Worm (Caenorhabditis elegans) whole organism, midembryonic: ENCODE measurements around the gene nob-1.

Experiments used
- T22C8.4 ChIP-seq: fragments of 200-800 bp; sonication (Bioruptor generic); IDR thresholded peaks from 2 replicates; pipeline ENCODE4 v1.3.6; 2022; ENCODE audit warnings: missing genetic modification characterization, missing compliant biosample characterization
- cog-1 ChIP-seq: sonication (generic microtip); optimal IDR thresholded peaks from 2 replicates; lab custom pipeline; 2016; ENCODE audit warnings: missing genetic modification characterization, missing compliant biosample characterization
- flt-1 ChIP-seq: fragments of 200-800 bp; sonication (Bioruptor generic); IDR thresholded peaks from 2 replicates; pipeline ENCODE4 v1.3.6; 2022; ENCODE audit warnings: missing genetic modification characterization, missing compliant biosample characterization
- klf-2 ChIP-seq: fragments of 200-800 bp; sonication (Bioruptor generic); conservative IDR thresholded peaks from 2 replicates; pipeline ENCODE4 v1.3.6; 2022; ENCODE audit warnings: missing genetic modification reagents, missing genetic modification characterization, missing compliant biosample characterization
- med-1 ChIP-seq: sonication (generic microtip); optimal IDR thresholded peaks from 2 replicates; lab custom pipeline; 2017; ENCODE audit warnings: missing genetic modification characterization, mild to moderate bottlenecking, missing compliant biosample characterization, antibody characterized with exemption, missing genetic modification reagents; ENCODE audit not compliant: insufficient read depth
- ref-1 ChIP-seq: fragments of 200-800 bp; sonication (Bioruptor generic); conservative IDR thresholded peaks from 2 replicates; pipeline ENCODE4 v1.3.6; 2022; ENCODE audit warnings: missing genetic modification reagents, missing genetic modification characterization, missing compliant biosample characterization
- tab-1 ChIP-seq: fragments of 200-800 bp; sonication (Bioruptor generic); IDR thresholded peaks from 2 replicates; pipeline ENCODE4 v1.3.6; 2022; ENCODE audit warnings: missing genetic modification characterization, missing compliant biosample characterization
- ztf-23 ChIP-seq: fragments of 200-800 bp; sonication (Bioruptor generic); IDR thresholded peaks from 2 replicates; pipeline ENCODE4 v1.3.6; 2022; ENCODE audit warnings: missing genetic modification reagents, missing genetic modification characterization, missing compliant biosample characterization
- ztf-29 ChIP-seq: fragments of 200-800 bp; sonication (Bioruptor generic); IDR thresholded peaks from 2 replicates; pipeline ENCODE4 v1.3.6; 2022; ENCODE audit warnings: missing genetic modification reagents, missing genetic modification characterization, missing compliant biosample characterization

Gene nob-1

DNA sequence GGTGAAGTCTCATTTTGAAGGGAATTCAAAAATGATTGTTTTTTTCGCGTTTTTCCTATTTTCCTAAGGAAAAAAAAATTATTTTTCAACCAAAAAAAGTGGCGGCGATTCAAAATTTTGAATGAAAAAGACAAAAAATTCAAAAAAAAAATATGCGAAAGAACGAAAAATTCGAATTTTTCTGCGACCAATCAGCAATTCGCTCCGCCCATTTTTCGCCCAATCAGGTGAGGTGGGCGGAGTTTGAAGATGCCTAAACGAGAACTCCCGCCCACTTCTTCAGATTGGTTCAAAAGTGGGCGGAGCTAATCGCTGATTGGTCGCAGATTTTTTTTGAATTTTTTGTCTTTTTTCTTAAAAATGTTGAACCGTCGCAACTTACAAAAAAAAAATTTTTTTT lies 20.2 kb downstream of the nob-1 start:
- TF ChIP-seq cog-1 (tag; lab: Kevin White, UChicago): no peak
- no peak for TF ChIP-seq tab-1
- TF ChIP-seq ztf-23 (GFP tag; lab: Robert Waterston, UW): no peak
- no peak for TF ChIP-seq T22C8.4 (GFP tag; lab: Robert Waterston, UW)
- no peak for TF ChIP-seq ref-1 (GFP tag; lab: Robert Waterston, UW)
- TF ChIP-seq ztf-29 (GFP tag; lab: Robert Waterston, UW): no peak
- no peak for TF ChIP-seq flt-1 (GFP tag; lab: Robert Waterston, UW)
- TF ChIP-seq med-1 (GFP tag; lab: Kevin White, UChicago): no peak
- no peak for TF ChIP-seq klf-2

- no peak for TF ChIP-seq flt-1 (GFP tag; lab: Robert Waterston, UW)
- 0 out of 2 replicates have a peak, but pooled peaks have one; percentile 11 for TF ChIP-seq tab-1
Measured at ce11 chrIII:12061413-12061812, 22.7 kb downstream of the nob-1 start, which contains the start of gene zyg-8. Gene zyg-8 (plus strand): TSS chrIII:12061713.

DNA sequence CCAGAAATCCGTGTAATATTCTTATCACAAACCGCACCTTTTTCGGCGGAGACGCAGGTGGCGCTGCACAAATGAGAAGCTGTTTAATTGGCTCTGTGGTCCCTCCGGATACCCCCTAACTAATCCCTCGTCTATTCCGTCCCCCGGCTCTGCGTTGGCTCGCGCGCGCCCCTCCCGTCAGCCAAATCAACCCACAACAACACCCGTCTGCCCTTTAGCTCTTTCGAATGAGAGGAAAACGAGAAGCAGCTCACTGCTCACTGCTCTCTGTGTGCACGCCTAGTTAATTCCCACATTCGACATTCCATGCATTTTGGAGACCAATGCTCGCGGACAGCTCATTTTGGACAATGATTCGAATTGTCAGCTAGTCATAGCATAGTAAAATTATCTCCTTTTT lies 24.0 kb downstream of the nob-1 start:
- 0 out of 2 replicates have a peak, but pooled peaks have one; percentile 16 for TF ChIP-seq flt-1 (GFP tag; lab: Robert Waterston, UW)
- no peak for TF ChIP-seq ref-1 (GFP tag; lab: Robert Waterston, UW)

DNA sequence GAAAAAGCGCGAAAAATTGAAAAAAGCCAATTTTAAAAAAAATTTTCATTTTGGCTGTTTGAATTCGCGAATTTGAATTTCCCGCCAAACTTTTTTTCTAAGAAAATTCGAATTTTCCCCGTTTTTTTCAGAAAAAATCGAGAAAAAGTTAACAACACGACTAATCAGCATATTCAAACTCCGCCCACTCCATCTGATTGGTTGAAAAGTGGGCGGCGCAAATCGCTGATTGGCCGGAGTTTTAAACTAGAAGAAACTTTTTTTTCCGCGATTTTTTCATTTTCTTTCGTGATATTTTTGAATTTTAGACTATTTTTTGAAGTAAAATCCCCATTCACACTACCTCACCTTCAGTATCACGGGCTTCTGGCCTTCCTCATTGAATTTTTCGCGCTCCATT lies 24.6 kb downstream of the nob-1 start:
- no peak for TF ChIP-seq klf-2

- 0 out of 2 replicates have a peak, but pooled peaks have one; percentile 43 for TF ChIP-seq ztf-23 (GFP tag; lab: Robert Waterston, UW)
- no peak for TF ChIP-seq tab-1
Measured at ce11 chrIII:12058429-12058828, 25.7 kb downstream of the nob-1 start, which contains the start of gene arx-3. Gene arx-3 (minus strand): TSS chrIII:12058458.

- no peak for TF ChIP-seq ztf-29 (GFP tag; lab: Robert Waterston, UW)
- TF ChIP-seq flt-1 (GFP tag; lab: Robert Waterston, UW): no peak
- TF ChIP-seq cog-1 (tag; lab: Kevin White, UChicago): no peak
- no peak for TF ChIP-seq klf-2
- TF ChIP-seq tab-1: no peak
- TF ChIP-seq med-1 (GFP tag; lab: Kevin White, UChicago): no peak
- TF ChIP-seq ref-1 (GFP tag; lab: Robert Waterston, UW): no peak
- TF ChIP-seq ztf-23 (GFP tag; lab: Robert Waterston, UW): no peak
- no peak for TF ChIP-seq T22C8.4 (GFP tag; lab: Robert Waterston, UW)
Measured at ce11 chrIII:12052206-12052605, 31.9 kb downstream of the nob-1 start, which contains the start of gene Y79H2A.3. Gene Y79H2A.3 (minus strand): TSS chrIII:12052306.

DNA sequence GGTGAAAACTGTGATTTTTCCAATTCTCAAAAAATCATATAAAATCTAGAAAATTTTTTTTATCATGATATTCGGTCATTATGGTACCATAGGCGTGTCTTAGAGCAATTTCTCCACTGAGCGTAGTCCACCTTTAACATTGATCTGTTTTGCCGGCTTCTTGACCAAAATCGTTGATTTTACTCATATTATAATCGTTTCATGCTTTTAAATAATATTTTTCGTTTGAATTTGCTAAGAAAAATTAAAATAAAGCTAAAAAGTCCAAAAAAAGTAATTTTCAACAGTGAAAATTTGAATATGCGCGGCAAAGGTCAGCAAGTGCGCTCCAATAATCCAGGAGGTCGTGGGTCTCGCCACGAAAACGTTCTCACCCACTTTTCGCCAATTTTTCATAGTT lies 43.1 kb downstream of the nob-1 start, which contains the start of gene Y79H2A.4:
Gene Y79H2A.4 (plus strand): TSS at position 301 of the 400 bp plus-strand sequence.
- no peak for TF ChIP-seq tab-1
- TF ChIP-seq ztf-29 (GFP tag; lab: Robert Waterston, UW): no peak
- TF ChIP-seq ref-1 (GFP tag; lab: Robert Waterston, UW): no peak
- no peak for TF ChIP-seq flt-1 (GFP tag; lab: Robert Waterston, UW)

- TF ChIP-seq cog-1 (tag; lab: Kevin White, UChicago) (no peak), ref-1 (GFP tag; lab: Robert Waterston, UW) (no peak), klf-2 (no peak), ztf-23 (GFP tag; lab: Robert Waterston, UW) (no peak), tab-1 (no peak), T22C8.4 (GFP tag; lab: Robert Waterston, UW) (no peak), ztf-29 (GFP tag; lab: Robert Waterston, UW) (no peak)
Measured at ce11 chrIII:12037217-12037616, 46.9 kb downstream of the nob-1 start.

DNA sequence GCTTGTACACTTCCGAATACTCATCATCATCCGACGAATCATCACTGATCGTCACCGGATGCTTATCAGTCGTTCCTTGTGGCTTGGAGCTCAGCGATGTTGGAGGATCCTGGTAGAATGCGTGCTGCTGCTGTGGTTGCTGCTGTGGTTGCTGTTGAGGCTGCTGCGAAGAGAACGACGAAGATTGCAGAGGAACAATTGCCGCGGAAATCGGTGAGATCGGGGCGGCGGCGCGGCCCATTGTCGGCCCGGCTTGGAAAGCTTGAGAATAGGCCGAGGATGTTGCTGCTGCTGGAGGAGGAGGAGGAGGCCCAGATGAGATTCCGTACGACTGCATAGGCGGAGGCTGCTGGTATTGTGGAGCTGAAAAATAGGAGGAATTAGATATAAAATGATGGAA lies 49.8 kb downstream of the nob-1 start:
- TF ChIP-seq med-1 (GFP tag; lab: Kevin White, UChicago) (no peak), flt-1 (GFP tag; lab: Robert Waterston, UW) (no peak), T22C8.4 (GFP tag; lab: Robert Waterston, UW) (no peak), cog-1 (tag; lab: Kevin White, UChicago) (no peak), ztf-29 (GFP tag; lab: Robert Waterston, UW) (no peak), ztf-23 (GFP tag; lab: Robert Waterston, UW) (no peak), klf-2 (0 out of 2 replicates have a peak, but pooled peaks have one; percentile 25)

- TF ChIP-seq cog-1 (tag; lab: Kevin White, UChicago) (no peak), tab-1 (no peak), ztf-23 (GFP tag; lab: Robert Waterston, UW) (no peak), ztf-29 (GFP tag; lab: Robert Waterston, UW) (no peak), flt-1 (GFP tag; lab: Robert Waterston, UW) (no peak), T22C8.4 (GFP tag; lab: Robert Waterston, UW) (no peak), klf-2 (no peak), ref-1 (GFP tag; lab: Robert Waterston, UW) (no peak), med-1 (GFP tag; lab: Kevin White, UChicago) (no peak)
Measured at ce11 chrIII:12033259-12033658, 50.9 kb downstream of the nob-1 start.

ce11 chrIII:12030669-12031068 lies 53.4 kb downstream of the nob-1 start, which contains the start of gene Y79H2A.2:
Gene Y79H2A.2 (minus strand): TSS chrIII:12030769.
- TF ChIP-seq cog-1 (tag; lab: Kevin White, UChicago) (no peak), ztf-23 (GFP tag; lab: Robert Waterston, UW) (no peak), klf-2 (no peak), ztf-29 (GFP tag; lab: Robert Waterston, UW) (no peak), T22C8.4 (GFP tag; lab: Robert Waterston, UW) (no peak), med-1 (GFP tag; lab: Kevin White, UChicago) (no peak), tab-1 (no peak), flt-1 (GFP tag; lab: Robert Waterston, UW) (no peak), ref-1 (GFP tag; lab: Robert Waterston, UW) (no peak)
